Worm (Caenorhabditis elegans): ENCODE measurements around the gene ncs-4.
A peak's percentile ranks its signal among the peaks of the same experiment; 100 is the strongest.

The ncs-4 gene

DNA sequence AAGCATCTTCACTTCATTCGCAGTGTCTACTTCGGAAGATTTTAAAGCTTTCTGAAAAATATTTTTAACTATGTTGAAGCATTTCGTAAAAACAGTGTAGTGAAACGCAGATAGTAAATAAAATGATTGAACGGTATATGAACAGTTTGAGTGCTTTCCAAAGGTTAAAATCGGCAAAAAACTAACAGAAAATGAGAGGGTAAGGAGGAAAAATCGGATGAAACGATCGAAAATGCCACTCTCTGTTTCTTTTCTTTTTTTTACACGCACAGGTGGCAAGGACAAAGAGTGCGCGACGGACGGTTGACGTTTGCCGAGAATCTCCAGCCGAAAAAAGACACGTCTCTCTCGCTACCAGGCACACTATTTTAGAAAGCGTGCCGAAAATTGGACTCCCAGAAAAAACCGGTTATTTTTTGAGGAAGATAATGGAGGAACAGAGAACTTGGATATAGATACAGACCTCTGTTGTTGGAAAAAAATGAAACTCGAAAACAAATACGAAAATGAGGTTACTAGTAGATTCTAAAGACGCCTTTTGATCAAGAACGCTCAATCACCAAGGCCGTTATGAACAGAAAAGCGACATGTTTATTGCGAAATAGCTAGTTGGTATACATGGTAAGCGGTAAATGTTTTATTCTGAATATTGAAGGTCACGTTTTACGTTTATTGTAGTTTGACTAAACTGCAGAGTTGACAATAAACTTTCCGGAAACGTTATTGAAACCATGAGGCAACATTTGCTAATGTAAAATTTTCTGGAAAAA lies 18.2 kb downstream of the ncs-4 start, which contains the start of gene myrf-2:
myrf-2 (minus strand) TSS at position 51 of the 770 bp plus-strand sequence.
- no peak for TF ChIP-seq dao-5 (tag; optimal IDR thresholded peaks at IDR 0.05)
- TF ChIP-seq W03F9.2 (tag; optimal IDR thresholded peaks at IDR 0.05), result no peak
- no peak for TF ChIP-seq him-1 (tag; optimal IDR thresholded peaks at IDR 0.05)

DNA sequence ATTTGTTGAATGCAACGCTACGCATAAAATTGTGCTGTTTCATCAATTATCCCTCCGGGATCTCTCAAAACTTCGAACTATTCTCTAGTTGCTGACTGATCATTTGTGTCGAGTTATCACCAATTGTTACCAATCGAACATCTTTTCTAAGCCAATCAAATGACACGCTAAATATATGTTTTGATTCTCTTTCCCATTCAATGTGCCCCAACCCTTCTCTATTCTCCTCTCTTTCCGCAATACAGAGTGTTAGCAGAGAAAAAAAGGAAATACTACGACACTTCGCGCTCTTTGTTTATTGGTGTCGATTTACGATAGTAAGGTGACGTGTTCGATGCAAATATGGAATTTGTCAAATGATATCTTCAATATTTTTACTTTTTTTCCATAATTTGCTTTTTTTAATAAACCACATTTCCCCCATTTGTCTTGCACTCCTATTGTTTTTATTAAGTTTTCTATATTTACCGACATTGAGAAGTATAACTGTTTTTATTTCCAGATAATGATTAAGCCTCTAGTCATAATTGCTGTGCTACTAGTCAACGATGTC lies 21.0 kb downstream of the ncs-4 start, which contains the start of gene nucb-1:
nucb-1 (plus strand) TSS at position 503 of the 553 bp plus-strand sequence.
- TF ChIP-seq dao-5 (tag; optimal IDR thresholded peaks at IDR 0.05) (no peak), him-1 (tag; optimal IDR thresholded peaks at IDR 0.05) (no peak), W03F9.2 (tag; optimal IDR thresholded peaks at IDR 0.05) (peak; percentile 40)

DNA sequence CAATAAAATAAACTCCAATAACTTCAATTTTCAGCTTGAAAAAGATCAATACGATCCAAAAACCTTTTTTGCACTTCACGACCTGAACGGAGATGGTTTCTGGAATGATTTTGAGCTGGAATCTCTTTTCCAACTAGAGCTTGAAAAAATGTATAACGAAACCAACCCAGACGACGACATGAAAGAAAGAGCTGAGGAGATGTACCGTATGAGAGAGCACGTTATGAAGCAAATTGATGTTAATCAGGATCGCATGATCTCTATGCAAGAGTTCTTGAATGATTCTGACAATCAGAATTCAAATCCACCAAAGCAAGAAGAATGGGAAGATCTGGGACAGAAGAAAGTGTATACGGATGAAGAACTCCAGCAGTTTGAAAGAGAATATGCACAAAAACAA lies 22.9 kb downstream of the ncs-4 start:
- TF ChIP-seq him-1 (tag; optimal IDR thresholded peaks at IDR 0.05), result no peak
- TF ChIP-seq dao-5 (tag; optimal IDR thresholded peaks at IDR 0.05), result no peak
- no peak for TF ChIP-seq W03F9.2 (tag; optimal IDR thresholded peaks at IDR 0.05)

DNA sequence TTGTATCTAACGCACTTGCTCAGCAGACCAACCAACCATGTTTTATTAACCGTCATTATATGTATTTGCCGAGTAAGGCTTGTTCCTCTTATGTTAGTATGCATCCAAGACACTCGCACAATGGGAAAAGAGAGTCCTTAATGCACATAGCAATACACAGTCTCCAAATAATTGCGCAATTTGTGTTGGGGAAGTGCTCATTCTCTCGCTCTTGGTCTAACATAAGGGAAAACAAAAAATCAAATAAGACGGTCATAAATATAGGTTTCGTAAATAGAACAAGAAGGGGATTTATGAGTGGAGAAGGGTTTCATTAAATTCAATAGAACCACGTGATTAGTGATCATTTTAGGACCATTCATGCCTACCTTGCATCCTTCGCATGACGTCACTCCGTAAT lies 27.2 kb downstream of the ncs-4 start:
- TF ChIP-seq W03F9.2 (tag; optimal IDR thresholded peaks at IDR 0.05) (no peak), him-1 (tag; optimal IDR thresholded peaks at IDR 0.05) (no peak), dao-5 (tag; optimal IDR thresholded peaks at IDR 0.05) (no peak)

DNA sequence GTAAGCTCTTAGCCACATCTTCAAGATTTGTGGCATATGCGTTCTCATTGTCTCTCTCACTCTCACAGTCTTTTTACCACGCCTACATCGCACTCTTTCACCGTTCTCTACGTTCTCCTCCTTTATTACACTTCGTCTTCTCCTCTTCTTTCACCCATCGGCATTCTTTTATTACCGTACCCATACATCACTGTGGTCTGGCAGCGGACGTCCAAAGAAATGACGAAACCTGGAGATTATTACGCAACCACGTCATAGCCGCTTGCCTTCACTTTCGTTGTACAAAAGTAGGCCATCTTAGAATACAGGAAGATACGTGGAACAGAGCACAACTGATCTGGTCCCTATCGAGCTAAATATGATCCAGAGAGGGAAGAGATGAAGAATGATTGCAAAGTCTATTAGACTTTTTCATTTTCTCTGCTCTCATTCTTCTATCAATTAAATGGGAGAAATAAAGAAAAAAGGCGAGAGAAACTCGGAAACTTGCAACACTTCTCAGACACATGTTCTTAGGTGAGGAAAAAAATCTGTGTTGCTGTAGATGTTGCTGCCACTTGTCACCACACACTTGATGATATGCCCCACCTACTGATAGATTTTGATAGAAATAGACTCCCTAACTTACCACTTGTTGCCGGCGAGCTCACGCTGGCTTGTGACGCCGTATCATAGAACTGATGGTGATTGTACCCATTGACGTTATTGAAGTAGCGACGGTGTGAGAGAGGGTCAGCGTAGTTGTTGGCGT lies 28.2 kb downstream of the ncs-4 start:
- no peak for TF ChIP-seq him-1 (tag; optimal IDR thresholded peaks at IDR 0.05)
- TF ChIP-seq W03F9.2 (tag; optimal IDR thresholded peaks at IDR 0.05), result no peak
- no peak for TF ChIP-seq dao-5 (tag; optimal IDR thresholded peaks at IDR 0.05)

DNA sequence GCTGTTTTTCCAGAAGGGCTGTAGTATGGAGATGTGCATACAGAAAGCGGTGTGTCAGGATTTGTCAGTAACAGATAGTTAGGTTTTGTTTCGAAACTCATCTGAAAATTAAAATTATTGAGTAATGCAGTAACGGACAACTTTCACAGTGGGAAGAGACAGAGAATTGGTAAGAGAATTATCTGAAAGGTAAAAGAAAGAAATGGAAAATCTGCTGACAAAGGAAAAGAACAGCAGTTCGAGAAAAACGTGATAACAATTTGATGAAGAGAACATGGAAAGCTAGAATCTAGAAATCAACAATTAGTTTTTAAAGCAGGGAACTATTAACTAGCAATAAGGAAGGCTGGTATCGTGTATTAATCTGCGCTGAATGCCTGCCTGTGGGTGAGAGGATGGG lies 29.0 kb downstream of the ncs-4 start, which contains the start of gene sex-1:
sex-1 (minus strand) TSS at position 101 of the 400 bp plus-strand sequence.
- TF ChIP-seq him-1 (tag; optimal IDR thresholded peaks at IDR 0.05), result no peak
- TF ChIP-seq W03F9.2 (tag; optimal IDR thresholded peaks at IDR 0.05), result no peak
- TF ChIP-seq dao-5 (tag; optimal IDR thresholded peaks at IDR 0.05), result no peak

DNA sequence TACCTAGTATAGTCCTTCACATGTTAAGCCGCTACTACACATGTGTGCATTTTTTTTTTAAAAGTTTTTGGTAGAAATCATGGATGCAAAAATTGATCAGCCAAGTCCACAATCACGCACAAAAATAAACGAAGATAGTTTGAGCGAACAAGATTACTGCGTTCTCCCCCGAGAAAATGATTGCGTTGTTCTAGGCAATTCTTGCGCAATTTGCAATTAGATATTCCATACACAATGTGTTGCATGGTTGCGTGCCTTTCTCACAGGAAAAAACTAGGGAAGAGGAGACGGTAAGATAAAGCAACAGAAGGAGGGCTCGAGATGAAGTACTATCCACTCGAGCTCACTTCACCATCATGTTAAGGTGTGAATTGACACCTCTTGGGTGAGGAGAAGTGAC lies 29.7 kb downstream of the ncs-4 start:
- no peak for TF ChIP-seq W03F9.2 (tag; optimal IDR thresholded peaks at IDR 0.05)
- TF ChIP-seq him-1 (tag; optimal IDR thresholded peaks at IDR 0.05), result no peak
- TF ChIP-seq dao-5 (tag; optimal IDR thresholded peaks at IDR 0.05), result no peak

DNA sequence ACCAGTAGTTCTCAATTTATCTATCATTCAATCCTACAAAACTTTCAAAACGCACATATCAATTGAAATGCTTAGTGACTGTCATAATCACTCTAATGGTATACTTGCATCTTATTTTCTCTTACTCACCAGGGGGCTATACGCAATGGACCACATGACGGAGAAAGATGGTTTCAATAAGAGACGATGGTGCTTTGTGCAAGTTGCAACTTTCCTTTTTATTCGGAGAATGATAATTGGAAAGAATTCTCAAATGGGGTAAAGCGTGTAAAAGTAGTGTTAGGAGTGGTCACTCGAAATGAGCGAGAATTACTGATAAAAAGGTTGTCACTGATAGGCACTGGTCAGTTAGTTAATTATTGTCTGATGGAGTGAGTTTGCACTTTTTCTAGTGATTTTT lies 32.2 kb downstream of the ncs-4 start:
- TF ChIP-seq W03F9.2 (tag; optimal IDR thresholded peaks at IDR 0.05), result no peak
- TF ChIP-seq dao-5 (tag; optimal IDR thresholded peaks at IDR 0.05), result no peak
- TF ChIP-seq him-1 (tag; optimal IDR thresholded peaks at IDR 0.05), result no peak

DNA sequence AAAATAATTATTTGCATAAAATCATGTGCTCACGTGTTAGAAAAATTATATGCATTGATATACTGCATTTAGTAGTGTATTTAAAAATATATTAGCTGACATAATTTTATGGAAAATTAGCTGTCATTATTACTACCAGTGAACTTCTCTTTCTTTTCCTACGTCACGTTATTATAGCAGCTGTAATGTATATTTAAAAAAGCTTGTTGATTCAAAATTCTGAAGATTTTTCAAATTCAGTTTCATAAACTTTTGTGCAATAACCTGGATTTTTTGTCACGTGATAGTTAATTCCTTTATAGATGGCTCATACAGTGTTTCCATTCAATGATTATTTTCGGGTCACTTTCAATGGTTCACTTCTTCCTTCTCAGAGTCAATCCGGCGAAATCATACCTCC lies 36.1 kb downstream of the ncs-4 start, which contains the start of gene F44A6.3:
F44A6.3 (plus strand) TSS at position 301 of the 400 bp plus-strand sequence.
- TF ChIP-seq dao-5 (tag; optimal IDR thresholded peaks at IDR 0.05) (no peak), him-1 (tag; optimal IDR thresholded peaks at IDR 0.05) (no peak), W03F9.2 (tag; optimal IDR thresholded peaks at IDR 0.05) (no peak)

DNA sequence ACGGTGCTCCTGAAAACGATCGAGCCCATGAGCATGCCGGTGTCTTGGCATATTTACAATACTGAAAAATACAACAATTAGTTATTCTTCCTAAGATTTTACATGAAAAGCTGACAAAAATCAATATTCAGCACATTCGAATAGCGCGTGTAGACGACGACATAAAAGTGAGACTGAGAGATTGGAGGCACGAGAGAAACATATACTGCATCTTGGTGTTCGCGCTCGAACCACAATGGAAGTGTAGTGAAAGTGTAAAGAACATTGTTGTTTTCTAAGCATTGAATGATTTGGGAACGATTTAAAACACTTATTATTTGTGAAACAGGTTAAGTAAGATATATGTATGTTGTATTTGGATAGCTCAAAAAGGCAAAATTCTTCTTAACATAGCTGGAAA lies 39.1 kb downstream of the ncs-4 start, which contains the start of gene F44A6.4:
F44A6.4 (minus strand) TSS at position 67 of the 400 bp plus-strand sequence.
- TF ChIP-seq W03F9.2 (tag; optimal IDR thresholded peaks at IDR 0.05), result no peak
- TF ChIP-seq him-1 (tag; optimal IDR thresholded peaks at IDR 0.05), result no peak
- TF ChIP-seq dao-5 (tag; optimal IDR thresholded peaks at IDR 0.05), result no peak

DNA sequence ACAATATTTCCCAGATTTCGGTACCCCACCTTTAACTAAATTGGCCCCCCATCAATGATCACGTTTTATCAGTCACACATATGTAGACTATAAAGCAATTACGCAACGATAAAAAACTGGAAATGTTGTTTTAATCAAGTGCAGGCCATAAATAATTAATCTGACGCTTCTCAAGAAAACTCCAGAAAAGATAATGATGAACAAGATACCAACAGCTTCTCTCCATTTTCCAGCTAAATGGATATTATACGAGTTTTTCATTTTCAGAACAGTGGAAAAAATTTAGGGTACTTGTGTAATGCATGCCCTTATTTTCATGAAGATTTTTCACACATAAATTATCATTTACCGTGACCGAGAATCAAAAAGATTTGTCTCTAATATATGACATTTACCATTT lies 40.0 kb downstream of the ncs-4 start:
- TF ChIP-seq W03F9.2 (tag; optimal IDR thresholded peaks at IDR 0.05) (no peak), him-1 (tag; optimal IDR thresholded peaks at IDR 0.05) (no peak), dao-5 (tag; optimal IDR thresholded peaks at IDR 0.05) (no peak)

DNA sequence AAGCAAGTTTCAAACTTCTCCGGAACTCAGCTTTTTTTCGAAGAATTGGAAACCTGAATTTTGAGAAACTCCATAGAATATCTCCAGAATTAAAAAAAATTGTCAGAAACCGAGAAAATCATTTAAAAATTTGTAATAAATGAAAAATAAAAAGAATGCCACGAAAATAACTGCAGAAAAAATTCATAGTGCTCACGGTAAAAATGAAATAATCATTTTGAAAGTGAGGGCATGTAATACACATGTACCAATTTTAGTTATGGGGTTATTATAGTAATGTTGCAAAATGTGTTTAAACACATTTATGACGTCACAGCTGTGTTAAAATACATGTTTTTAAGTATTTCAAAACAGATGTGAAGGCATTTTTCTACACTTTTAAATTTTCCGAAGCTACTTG lies 40.5 kb downstream of the ncs-4 start:
- no peak for TF ChIP-seq W03F9.2 (tag; optimal IDR thresholded peaks at IDR 0.05)
- no peak for TF ChIP-seq dao-5 (tag; optimal IDR thresholded peaks at IDR 0.05)
- TF ChIP-seq him-1 (tag; optimal IDR thresholded peaks at IDR 0.05), result no peak

DNA sequence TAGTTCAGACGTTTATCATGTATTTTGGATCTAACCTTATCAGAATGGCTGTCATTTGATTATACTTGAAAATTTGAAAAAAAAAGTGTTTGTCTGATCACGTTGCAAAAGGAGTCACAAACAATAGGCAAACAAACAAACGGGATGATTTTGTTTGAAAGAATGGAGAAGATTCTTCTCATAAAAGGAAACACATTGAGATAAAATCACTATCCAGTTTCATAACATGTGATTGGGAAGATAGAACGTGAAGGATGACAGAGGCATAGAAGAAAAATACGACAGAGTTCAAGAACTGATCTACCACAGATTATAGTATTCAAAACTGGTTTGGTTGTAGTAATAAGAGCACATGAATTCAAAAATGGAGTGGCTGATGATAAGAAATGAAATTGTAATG lies 42.5 kb downstream of the ncs-4 start, which contains the start of gene F44A6.5:
F44A6.5 (minus strand) TSS at position 151 of the 400 bp plus-strand sequence.
- no peak for TF ChIP-seq him-1 (tag; optimal IDR thresholded peaks at IDR 0.05)
- TF ChIP-seq W03F9.2 (tag; optimal IDR thresholded peaks at IDR 0.05), result no peak
- TF ChIP-seq dao-5 (tag; optimal IDR thresholded peaks at IDR 0.05), result no peak
